Worm (Caenorhabditis elegans): Measurements from ENCODE around the gene W01B6.3.

DNA sequence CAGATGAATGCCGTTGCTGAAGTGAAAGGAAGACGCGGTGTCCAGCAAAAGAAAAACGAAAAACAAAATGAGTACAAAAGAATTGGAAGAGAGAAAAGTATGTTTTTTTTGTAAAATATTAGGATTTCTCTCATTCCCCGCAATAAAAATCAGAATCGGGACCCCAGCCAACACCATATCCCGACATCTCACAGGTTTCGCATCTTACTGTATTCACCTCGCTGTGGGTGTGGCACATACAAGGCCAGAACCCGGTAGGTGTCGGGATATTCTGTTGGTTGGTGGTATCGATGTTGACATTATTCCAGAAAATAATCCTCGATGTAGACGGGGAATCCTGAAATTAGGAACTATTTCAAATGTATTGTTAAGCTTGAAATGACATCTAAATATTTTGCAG lies 44.3 kb upstream of the W01B6.3 start:
- no peak for TF ChIP-seq T22C8.4 (GFP tag; IDR thresholded peaks at IDR 0.05)
- no peak for TF ChIP-seq flt-1 (GFP tag; IDR thresholded peaks at IDR 0.05)
- TF ChIP-seq klf-2 (GFP tag; conservative IDR thresholded peaks at IDR 0.05) = no peak
- TF ChIP-seq cog-1 (tag; optimal IDR thresholded peaks at IDR 0.05) = no peak
- no peak for TF ChIP-seq tab-1 (GFP tag; IDR thresholded peaks at IDR 0.05)
- TF ChIP-seq ztf-23 (GFP tag; IDR thresholded peaks at IDR 0.05) = no peak
- no peak for TF ChIP-seq ztf-29 (GFP tag; IDR thresholded peaks at IDR 0.05)
- TF ChIP-seq ref-1 (GFP tag; conservative IDR thresholded peaks at IDR 0.05) = no peak
